Worm (Caenorhabditis elegans) whole organism, young adult: ENCODE results near the gene sre-48.

Source experiments
- D2030.7 ChIP-seq: fragments of 200-800 bp; sonication (Bioruptor generic); IDR thresholded peaks from 2 replicates; pipeline ENCODE4 v1.3.6; 2022; ENCODE audit warnings: missing genetic modification reagents, missing genetic modification characterization, missing compliant biosample characterization
- F10E7.11 ChIP-seq: sonication (generic microtip); optimal IDR thresholded peaks from 2 replicates; lab custom pipeline; 2017; ENCODE audit warnings: mild to moderate bottlenecking, missing genetic modification characterization, moderate library complexity, missing compliant biosample characterization
- F33H1.4 ChIP-seq: fragments of 200-800 bp; sonication (Bioruptor generic); IDR thresholded peaks from 2 replicates; pipeline ENCODE4 v1.3.6; 2022; ENCODE audit warnings: missing genetic modification reagents, missing genetic modification characterization, missing compliant biosample characterization
- F37B4.10 ChIP-seq: fragments of 200-800 bp; sonication (Bioruptor generic); IDR thresholded peaks from 2 replicates; pipeline ENCODE4 v1.3.6; 2022; ENCODE audit warnings: missing genetic modification characterization, missing compliant biosample characterization
- T26A5.8 ChIP-seq: sonication (generic microtip); optimal IDR thresholded peaks from 2 replicates; lab custom pipeline; 2016; ENCODE audit warnings: missing genetic modification characterization, missing compliant biosample characterization
- Y56A3A.18 ChIP-seq: fragments of 200-800 bp; sonication (Bioruptor generic); IDR thresholded peaks from 2 replicates; pipeline ENCODE4 v1.3.6; 2022; ENCODE audit warnings: missing genetic modification reagents, missing genetic modification characterization, missing compliant biosample characterization
- attf-3 ChIP-seq: fragments of 200-800 bp; sonication (Bioruptor generic); conservative IDR thresholded peaks from 2 replicates; pipeline ENCODE4 v1.3.6; 2022; ENCODE audit warnings: missing genetic modification reagents, missing genetic modification characterization, missing compliant biosample characterization
- attf-6 ChIP-seq: fragments of 200-800 bp; sonication (Bioruptor generic); IDR thresholded peaks from 2 replicates; pipeline ENCODE4 v1.3.6; 2022; ENCODE audit warnings: missing genetic modification reagents, missing genetic modification characterization, missing compliant biosample characterization
- bed-2 ChIP-seq: fragments of 200-800 bp; sonication (Bioruptor generic); IDR thresholded peaks from 2 replicates; pipeline ENCODE4 v1.3.6; 2022; ENCODE audit warnings: missing genetic modification reagents, missing genetic modification characterization, missing compliant biosample characterization
- ccch-3 ChIP-seq: fragments of 200-800 bp; sonication (Bioruptor generic); optimal IDR thresholded peaks from 2 replicates; lab custom pipeline; 2018; ENCODE audit warnings: mild to moderate bottlenecking, missing genetic modification characterization, missing compliant biosample characterization
- ceh-27 ChIP-seq: fragments of 200-800 bp; sonication (Bioruptor generic); optimal IDR thresholded peaks from 2 replicates; lab custom pipeline; 2018; ENCODE audit warnings: mild to moderate bottlenecking, missing genetic modification characterization, moderate library complexity, missing compliant biosample characterization
- chd-7 ChIP-seq: sonication (generic microtip); optimal IDR thresholded peaks from 2 replicates; lab custom pipeline; 2016; ENCODE audit warnings: mild to moderate bottlenecking, missing genetic modification characterization, moderate library complexity, missing compliant biosample characterization
- dox-1 ChIP-seq: fragments of 200-800 bp; sonication (Bioruptor generic); IDR thresholded peaks from 2 replicates; pipeline ENCODE4 v1.3.6; 2022; ENCODE audit warnings: missing genetic modification reagents, missing genetic modification characterization, missing compliant biosample characterization
- egrh-3 ChIP-seq: fragments of 200-800 bp; sonication (Bioruptor generic); IDR thresholded peaks from 2 replicates; pipeline ENCODE4 v1.3.6; 2022; ENCODE audit warnings: missing genetic modification reagents, missing genetic modification characterization, missing compliant biosample characterization
- ets-4 ChIP-seq: fragments of 200-800 bp; sonication (Bioruptor generic); optimal IDR thresholded peaks from 2 replicates; lab custom pipeline; 2018; ENCODE audit warnings: mild to moderate bottlenecking, missing genetic modification characterization, missing compliant biosample characterization
- hmg-1.2 ChIP-seq: fragments of 200-800 bp; sonication (Bioruptor generic); IDR thresholded peaks from 2 replicates; pipeline ENCODE4 v1.3.6; 2022; ENCODE audit warnings: missing genetic modification reagents, missing genetic modification characterization, missing compliant biosample characterization
- hmg-20 ChIP-seq: fragments of 200-800 bp; sonication (Bioruptor generic); IDR thresholded peaks from 2 replicates; pipeline ENCODE4 v1.3.6; 2022; ENCODE audit warnings: missing genetic modification reagents, missing genetic modification characterization, missing compliant biosample characterization
- lin-26 ChIP-seq: fragments of 200-800 bp; sonication (Bioruptor generic); IDR thresholded peaks from 2 replicates; pipeline ENCODE4 v1.3.6; 2022; ENCODE audit warnings: missing genetic modification reagents, missing genetic modification characterization, missing compliant biosample characterization
- madf-6 ChIP-seq: fragments of 200-800 bp; sonication (Bioruptor generic); IDR thresholded peaks from 2 replicates; pipeline ENCODE4 v1.3.6; 2022; ENCODE audit warnings: missing genetic modification reagents, missing genetic modification characterization, missing compliant biosample characterization
- madf-8 ChIP-seq: fragments of 200-800 bp; sonication (Bioruptor generic); conservative IDR thresholded peaks from 2 replicates; pipeline ENCODE4 v1.3.6; 2022; ENCODE audit warnings: missing genetic modification reagents, missing genetic modification characterization, missing compliant biosample characterization
- mcd-1 ChIP-seq: fragments of 200-800 bp; sonication (Bioruptor generic); IDR thresholded peaks from 2 replicates; pipeline ENCODE4 v1.3.6; 2022; ENCODE audit warnings: missing genetic modification reagents, missing genetic modification characterization, missing compliant biosample characterization
- mxl-1 ChIP-seq: sonication (generic microtip); optimal IDR thresholded peaks from 2 replicates; lab custom pipeline; 2016; ENCODE audit warnings: missing genetic modification characterization, missing compliant biosample characterization
- nhr-80 ChIP-seq: sonication (generic microtip); optimal IDR thresholded peaks from 2 replicates; lab custom pipeline; 2016; ENCODE audit warnings: missing genetic modification characterization, missing compliant biosample characterization
- pbrm-1 ChIP-seq: fragments of 200-800 bp; sonication (Bioruptor generic); IDR thresholded peaks from 2 replicates; pipeline ENCODE4 v1.3.6; 2022; ENCODE audit warnings: missing genetic modification reagents, missing genetic modification characterization, missing compliant biosample characterization
- rcor-1 ChIP-seq: fragments of 200-800 bp; sonication (Bioruptor generic); IDR thresholded peaks from 2 replicates; pipeline ENCODE4 v1.3.6; 2022; ENCODE audit warnings: missing genetic modification reagents, missing genetic modification characterization, missing compliant biosample characterization
- rec-8 ChIP-seq, 2 experiments: sonication (generic microtip); optimal IDR thresholded peaks; 2 replicates each; lab custom pipeline; 2016; ENCODE audit warnings: mild to moderate bottlenecking in 2 of 2, missing genetic modification characterization in 2 of 2, missing genetic modification reagents in 2 of 2, missing genotype in 2 of 2, missing biosample characterization in 1 of 2, missing compliant biosample characterization in 1 of 2, moderate library complexity in 1 of 2
- rpc-1 ChIP-seq, 2 experiments: fragments of 150-350 bp in 1 of 2; sonication (generic microtip) in 1 of 2; optimal IDR thresholded peaks; 2 replicates each; lab custom pipeline; 2014 to 2018; ENCODE audit warnings: missing biosample characterization in 1 of 2, missing genetic modification characterization in 1 of 2, missing genetic modification reagents in 1 of 2, missing genotype in 1 of 2
- sea-2 ChIP-seq: fragments of 200-800 bp; sonication (Bioruptor generic); IDR thresholded peaks from 2 replicates; pipeline ENCODE4 v1.3.6; 2022; ENCODE audit warnings: missing genetic modification characterization, missing compliant biosample characterization
- snpc-1.1 ChIP-seq: sonication (generic microtip); optimal IDR thresholded peaks from 2 replicates; lab custom pipeline; 2017; ENCODE audit warnings: missing genetic modification characterization, mild to moderate bottlenecking, missing compliant biosample characterization, antibody characterized with exemption, moderate library complexity, missing genotype, missing genetic modification reagents; ENCODE audit not compliant: insufficient read depth
- snpc-3.4 ChIP-seq: sonication (generic microtip); optimal IDR thresholded peaks from 2 replicates; lab custom pipeline; 2017; ENCODE audit warnings: missing genetic modification characterization, mild to moderate bottlenecking, missing compliant biosample characterization, antibody characterized with exemption, moderate library complexity, missing genotype, missing genetic modification reagents
- snpc-4 ChIP-seq, 5 experiments: fragments of 150-350 bp in 1 of 5; sonication (generic microtip) in 4 of 5; optimal IDR thresholded peaks; 2 replicates each; lab custom pipeline; 2014 to 2018; ENCODE audit warnings: missing genetic modification characterization in 5 of 5, missing biosample characterization in 3 of 5, antibody characterized with exemption in 2 of 5, mild to moderate bottlenecking in 2 of 5, missing compliant biosample characterization in 2 of 5, missing genotype in 2 of 5, moderate library complexity in 2 of 5, missing genetic modification reagents in 1 of 5
- zfh-2 ChIP-seq: fragments of 200-800 bp; sonication (Bioruptor generic); conservative IDR thresholded peaks from 2 replicates; pipeline ENCODE4 v1.3.6; 2022; ENCODE audit warnings: missing genetic modification reagents, missing genetic modification characterization, missing compliant biosample characterization
- ztf-28 ChIP-seq: fragments of 200-800 bp; sonication (Bioruptor generic); IDR thresholded peaks from 2 replicates; pipeline ENCODE4 v1.3.6; 2022; ENCODE audit warnings: missing genetic modification reagents, missing genetic modification characterization, missing compliant biosample characterization
- ztf-3 ChIP-seq: fragments of 200-800 bp; sonication (Bioruptor generic); optimal IDR thresholded peaks from 2 replicates; lab custom pipeline; 2018; ENCODE audit warnings: mild to moderate bottlenecking, missing genetic modification characterization, missing compliant biosample characterization

The sre-48 gene

DNA sequence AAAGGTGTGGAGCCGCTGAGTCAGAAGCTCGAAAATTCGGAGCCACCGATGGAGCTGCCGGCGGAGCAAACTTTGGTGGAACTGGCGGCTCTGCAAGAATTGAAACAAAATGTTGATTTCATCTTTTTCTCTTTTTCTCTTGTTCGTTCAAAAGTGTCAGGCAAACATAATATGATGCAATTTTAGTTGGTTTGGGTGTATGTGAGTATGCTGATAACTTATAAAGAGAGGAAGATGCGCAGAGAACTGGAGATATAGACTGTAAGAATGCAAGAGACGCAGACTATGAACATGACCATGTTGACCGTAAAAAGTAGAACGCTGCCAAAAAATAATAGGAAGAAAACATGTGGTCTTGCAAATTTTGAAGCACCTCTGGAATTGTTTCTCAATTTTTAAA is 25.6 kb downstream of the sre-48 start (continued):
- TF ChIP-seq F37B4.10 (GFP tag; lab: Robert Waterston, UW): no peak
- no peak for TF ChIP-seq ceh-27 (GFP tag; lab: Kevin White, UChicago)
- TF ChIP-seq dox-1 (GFP tag; lab: Robert Waterston, UW): peak; percentile 42

- TF ChIP-seq zfh-2 (GFP tag; lab: Robert Waterston, UW): peak; percentile 77
- no peak for TF ChIP-seq T26A5.8 (tag; lab: Kevin White, UChicago)
- TF ChIP-seq ztf-3 (GFP tag; lab: Kevin White, UChicago): no peak
- TF ChIP-seq ztf-28: no peak
- no peak for TF ChIP-seq F10E7.11
- peak; percentile 66; the same call in 1 of the 2 replicates for TF ChIP-seq egrh-3 (GFP tag; lab: Robert Waterston, UW)
- TF ChIP-seq ccch-3 (GFP tag; lab: Kevin White, UChicago): no peak
- TF ChIP-seq rec-8 (tag; optimal IDR thresholded peaks at IDR 0.05; lab: Kevin White, UChicago): no peak
- TF ChIP-seq mxl-1 (tag; lab: Kevin White, UChicago): no peak
- no peak for TF ChIP-seq Y56A3A.18 (GFP tag; lab: Robert Waterston, UW)
- TF ChIP-seq bed-2: no peak
- no peak for TF ChIP-seq rpc-1 (optimal IDR thresholded peaks at IDR 0.05; lab: Kevin White, UChicago)
- no peak for TF ChIP-seq rpc-1 (tag; optimal IDR thresholded peaks at IDR 0.05; lab: Kevin White, UChicago)
These were observed 27.7 kb downstream of the sre-48 start for ce11 chrII:13951986-13952385.

ce11 chrII:13949290-13949689 is 30.4 kb downstream of the sre-48 start, which contains the start of gene sre-44:
sre-44 (plus strand) TSS chrII:13949590.
- TF ChIP-seq nhr-80 (tag; lab: Kevin White, UChicago) (no peak), chd-7 (tag; lab: Kevin White, UChicago) (no peak), attf-3 (no peak), ets-4 (GFP tag; lab: Kevin White, UChicago) (no peak), sea-2 (GFP tag; lab: Robert Waterston, UW) (no peak)

DNA sequence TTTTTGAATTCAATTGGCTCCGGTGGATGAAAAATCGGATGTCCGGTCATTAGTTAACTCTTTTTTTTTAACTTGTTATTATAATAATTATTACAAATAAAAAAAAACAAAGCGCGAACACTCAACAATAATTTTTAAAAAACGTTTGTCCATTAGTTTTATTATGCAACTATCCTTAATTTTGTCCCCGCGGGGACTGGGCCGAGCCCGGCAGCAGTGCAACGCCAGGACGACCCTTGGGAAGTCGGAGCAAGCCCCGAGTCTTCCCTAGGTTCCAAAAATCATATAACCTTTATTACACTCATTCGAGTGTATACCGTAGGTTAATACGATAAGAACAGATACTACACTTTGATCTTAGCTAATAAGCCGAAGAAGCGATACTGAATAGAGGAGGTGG is 30.9 kb downstream of the sre-48 start:
- TF ChIP-seq lin-26 (GFP tag; lab: Robert Waterston, UW): peak; percentile 60; the same call in 1 of the 2 replicates
- peak; percentile 63 for TF ChIP-seq attf-6

DNA sequence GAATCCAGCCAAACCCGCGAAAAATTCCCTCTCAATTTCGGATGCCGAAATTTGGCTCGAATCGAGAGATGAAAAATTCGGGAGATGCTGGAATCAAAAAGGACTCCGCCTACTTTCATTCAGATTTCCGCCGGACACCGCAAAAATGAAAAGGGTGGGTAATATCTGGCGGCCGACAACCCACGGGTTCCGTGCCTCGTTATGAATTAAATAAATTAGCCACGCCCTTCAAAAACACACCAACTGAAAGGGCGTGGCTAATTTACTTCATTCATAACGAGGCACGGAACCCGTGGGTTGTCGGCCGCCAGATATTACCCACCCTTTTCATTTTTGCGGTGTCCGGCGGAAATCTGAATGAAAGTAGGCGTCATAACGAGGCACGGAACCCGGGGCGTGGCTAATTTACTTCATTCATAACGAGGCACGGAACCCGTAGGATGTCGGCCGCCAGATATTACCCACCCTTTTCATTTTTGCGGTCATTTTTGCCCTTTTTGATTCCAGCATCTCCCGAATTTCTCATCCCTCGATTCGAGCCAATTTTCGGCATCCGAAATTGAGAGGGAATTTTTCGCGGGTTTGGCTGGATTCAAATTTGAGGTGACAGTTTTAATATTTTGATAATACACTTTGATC is 33.1 kb downstream of the sre-48 start:
- TF ChIP-seq attf-6 (peak; percentile 88), hmg-1.2 (GFP tag; lab: Robert Waterston, UW) (0 out of 2 replicates have a peak, but pooled peaks have one; percentile 4), hmg-20 (GFP tag; lab: Robert Waterston, UW) (0 out of 2 replicates have a peak, but pooled peaks have one; percentile 27), pbrm-1 (GFP tag; lab: Robert Waterston, UW) (peak; percentile 84), lin-26 (GFP tag; lab: Robert Waterston, UW) (0 out of 2 replicates have a peak, but pooled peaks have one; percentile 10), madf-8 (GFP tag; lab: Robert Waterston, UW) (peak; percentile 11; the same call in 1 of the 2 replicates), mcd-1 (peak; percentile 47; the same call in 1 of the 2 replicates), snpc-3.4 (tag; lab: Kevin White, UChicago) (peak; percentile 20), snpc-4 (GFP tag; optimal IDR thresholded peaks at IDR 0.05; lab: Kevin White, UChicago) (peak; percentile 86), snpc-4 (tag; optimal IDR thresholded peaks at IDR 0.05; lab: Kevin White, UChicago) (peak; percentile 10 to 95 (median 86)), rcor-1 (GFP tag; lab: Robert Waterston, UW) (peak; percentile 58), madf-6 (GFP tag; lab: Robert Waterston, UW) (peak; percentile 77), D2030.7 (peak; percentile 68), F33H1.4 (GFP tag; lab: Robert Waterston, UW) (0 out of 2 replicates have a peak, but pooled peaks have one; percentile 12), snpc-1.1 (tag; lab: Kevin White, UChicago) (peak; percentile 87)
